Worm (Caenorhabditis elegans) whole organism, L2 larva: ENCODE data around the gene F54C9.11.

Source experiments
- C34F6.9 ChIP-seq: fragments of 150-350 bp; optimal IDR thresholded peaks from 2 replicates; lab custom pipeline; 2014; ENCODE audit warnings: missing biosample characterization, missing genetic modification characterization
- F13H6.1 ChIP-seq: sonication (generic microtip); optimal IDR thresholded peaks from 2 replicates; lab custom pipeline; 2016; ENCODE audit warnings: missing genetic modification characterization, missing compliant biosample characterization
- R02D3.7 ChIP-seq: fragments of 150-350 bp; optimal IDR thresholded peaks from 2 replicates; lab custom pipeline; 2014; ENCODE audit warnings: missing biosample characterization, missing genetic modification characterization
- Y55F3AM.14 ChIP-seq: fragments of 200-800 bp; sonication (Bioruptor generic); optimal IDR thresholded peaks from 2 replicates; lab custom pipeline; 2018; ENCODE audit warnings: mild to moderate bottlenecking, missing genetic modification characterization, missing compliant biosample characterization
- ZK546.5 ChIP-seq: sonication (generic microtip); optimal IDR thresholded peaks from 2 replicates; lab custom pipeline; 2017; ENCODE audit warnings: missing biosample characterization, missing genetic modification characterization
- aly-2 ChIP-seq: fragments of 150-350 bp; optimal IDR thresholded peaks from 2 replicates; lab custom pipeline; 2014; ENCODE audit warnings: missing biosample characterization, missing genetic modification characterization
- ama-1 ChIP-seq: fragments of 150-350 bp; optimal IDR thresholded peaks from 2 replicates; lab custom pipeline; 2018; ENCODE audit warnings: inconsistent platforms
- blmp-1 ChIP-seq: sonication (generic microtip); optimal IDR thresholded peaks from 2 replicates; lab custom pipeline; 2017; ENCODE audit warnings: missing genetic modification characterization, mild to moderate bottlenecking, missing compliant biosample characterization, antibody characterized with exemption, moderate library complexity; ENCODE audit not compliant: insufficient read depth
- ceh-16 ChIP-seq: fragments of 150-350 bp; optimal IDR thresholded peaks from 2 replicates; lab custom pipeline; 2014; ENCODE audit warnings: missing biosample characterization, missing genetic modification characterization
- ceh-82 ChIP-seq: fragments of 150-350 bp; optimal IDR thresholded peaks from 2 replicates; lab custom pipeline; 2014; ENCODE audit warnings: missing biosample characterization, missing genetic modification characterization
- crh-2 ChIP-seq: sonication (generic microtip); optimal IDR thresholded peaks from 2 replicates; lab custom pipeline; 2017; ENCODE audit warnings: missing biosample characterization, missing genetic modification characterization
- dmd-4 ChIP-seq: sonication (generic microtip); optimal IDR thresholded peaks from 2 replicates; lab custom pipeline; 2017; ENCODE audit warnings: missing biosample characterization, missing genetic modification characterization
- elt-1 ChIP-seq: fragments of 150-350 bp; optimal IDR thresholded peaks from 2 replicates; lab custom pipeline; 2014; ENCODE audit warnings: missing biosample characterization, missing genetic modification characterization
- elt-3 ChIP-seq: sonication (generic microtip); optimal IDR thresholded peaks from 2 replicates; lab custom pipeline; 2017; ENCODE audit warnings: missing biosample characterization, missing genetic modification characterization
- fos-1 ChIP-seq: fragments of 150-350 bp; optimal IDR thresholded peaks from 2 replicates; lab custom pipeline; 2014; ENCODE audit warnings: missing biosample characterization, missing genetic modification characterization
- gmeb-1 ChIP-seq: fragments of 150-350 bp; optimal IDR thresholded peaks from 2 replicates; lab custom pipeline; 2014; ENCODE audit warnings: missing biosample characterization, missing genetic modification characterization
- lin-11 ChIP-seq: fragments of 150-350 bp; sonication (generic microtip); optimal IDR thresholded peaks from 2 replicates; lab custom pipeline; 2014; ENCODE audit warnings: missing biosample characterization, missing genetic modification characterization, inconsistent platforms, mixed read lengths
- lin-13 ChIP-seq: fragments of 150-350 bp; optimal IDR thresholded peaks from 2 replicates; lab custom pipeline; 2014; ENCODE audit warnings: missing biosample characterization, missing genetic modification reagents, missing genetic modification characterization
- lin-39 ChIP-seq: fragments of 150-350 bp; optimal IDR thresholded peaks from 2 replicates; lab custom pipeline; 2014; ENCODE audit warnings: missing biosample characterization, missing genetic modification reagents, missing genetic modification characterization
- lsy-2 ChIP-seq, 2 experiments: fragments of 150-350 bp in 1 of 2; sonication (generic microtip) in 1 of 2; optimal IDR thresholded peaks; 2 replicates each; lab custom pipeline; 2014 to 2017; ENCODE audit warnings: missing biosample characterization in 2 of 2, missing genetic modification characterization in 2 of 2
- mab-5 ChIP-seq: fragments of 150-350 bp; optimal IDR thresholded peaks from 2 replicates; lab custom pipeline; 2014; ENCODE audit warnings: missing biosample characterization, missing genetic modification characterization
- mdl-1 ChIP-seq, 2 experiments: fragments of 150-350 bp in 1 of 2; sonication (generic microtip) in 1 of 2; optimal IDR thresholded peaks; 2 replicates each; lab custom pipeline; 2017; ENCODE audit warnings: missing biosample characterization in 2 of 2, missing genetic modification characterization in 2 of 2
- nhr-10 ChIP-seq: sonication (generic microtip); optimal IDR thresholded peaks from 2 replicates; lab custom pipeline; 2017; ENCODE audit warnings: missing biosample characterization, missing genetic modification characterization
- nhr-12 ChIP-seq: fragments of 150-350 bp; optimal IDR thresholded peaks from 2 replicates; lab custom pipeline; 2014; ENCODE audit warnings: missing biosample characterization, missing genetic modification characterization
- nhr-129 ChIP-seq: fragments of 150-350 bp; optimal IDR thresholded peaks from 2 replicates; lab custom pipeline; 2014; ENCODE audit warnings: missing biosample characterization, missing genetic modification characterization
- nhr-21 ChIP-seq: fragments of 150-350 bp; optimal IDR thresholded peaks from 2 replicates; lab custom pipeline; 2014; ENCODE audit warnings: missing biosample characterization, missing genetic modification characterization
- nhr-23 ChIP-seq: fragments of 150-350 bp; optimal IDR thresholded peaks from 2 replicates; lab custom pipeline; 2014; ENCODE audit warnings: missing biosample characterization, missing genetic modification reagents, missing genetic modification characterization
- nhr-237 ChIP-seq: fragments of 150-350 bp; optimal IDR thresholded peaks from 2 replicates; lab custom pipeline; 2014; ENCODE audit warnings: missing biosample characterization, missing genetic modification characterization
- nhr-25 ChIP-seq: fragments of 150-350 bp; sonication (generic microtip); optimal IDR thresholded peaks from 3 replicates; lab custom pipeline; 2014; ENCODE audit warnings: missing biosample characterization, missing genetic modification characterization
- nhr-6 ChIP-seq: fragments of 150-350 bp; optimal IDR thresholded peaks from 2 replicates; lab custom pipeline; 2014; ENCODE audit warnings: missing biosample characterization, missing genetic modification characterization
- nhr-77 ChIP-seq: fragments of 150-350 bp; optimal IDR thresholded peaks from 2 replicates; lab custom pipeline; 2014; ENCODE audit warnings: missing biosample characterization, missing genetic modification characterization
- peb-1 ChIP-seq: fragments of 150-350 bp; optimal IDR thresholded peaks from 2 replicates; lab custom pipeline; 2014; ENCODE audit warnings: missing biosample characterization, missing genetic modification characterization
- sem-4 ChIP-seq: fragments of 150-350 bp; optimal IDR thresholded peaks from 2 replicates; lab custom pipeline; 2014; ENCODE audit warnings: missing biosample characterization, missing genetic modification reagents, missing genetic modification characterization
- skn-1 ChIP-seq: sonication (generic microtip); optimal IDR thresholded peaks from 2 replicates; lab custom pipeline; 2017; ENCODE audit warnings: missing biosample characterization, missing genetic modification characterization
- sma-3 ChIP-seq: sonication (generic microtip); optimal IDR thresholded peaks from 2 replicates; lab custom pipeline; 2016; ENCODE audit warnings: missing genetic modification reagents, missing genetic modification characterization, missing compliant biosample characterization
- sma-9 ChIP-seq, 2 experiments: fragments of 150-350 bp in 1 of 2; sonication (generic microtip) in 1 of 2; optimal IDR thresholded peaks; 2 replicates each; lab custom pipeline; 2014 to 2016; ENCODE audit warnings: missing genetic modification characterization in 2 of 2, mild to moderate bottlenecking in 1 of 2, missing biosample characterization in 1 of 2, missing compliant biosample characterization in 1 of 2, missing genetic modification reagents in 1 of 2, moderate library complexity in 1 of 2
- snpc-4 ChIP-seq: fragments of 150-350 bp; optimal IDR thresholded peaks from 2 replicates; lab custom pipeline; 2014; ENCODE audit warnings: missing biosample characterization, missing genetic modification characterization
- unc-55 ChIP-seq: fragments of 150-350 bp; sonication (generic microtip); optimal IDR thresholded peaks from 3 replicates; lab custom pipeline; 2014; ENCODE audit warnings: missing biosample characterization, missing genetic modification reagents, missing genetic modification characterization
- zag-1 ChIP-seq: fragments of 150-350 bp; optimal IDR thresholded peaks from 2 replicates; lab custom pipeline; 2014; ENCODE audit warnings: missing biosample characterization, missing genetic modification characterization
- ztf-11 ChIP-seq: sonication (generic microtip); optimal IDR thresholded peaks from 2 replicates; lab custom pipeline; 2017; ENCODE audit warnings: missing biosample characterization, missing genetic modification characterization
- ztf-4 ChIP-seq: fragments of 150-350 bp; optimal IDR thresholded peaks from 2 replicates; lab custom pipeline; 2014; ENCODE audit warnings: missing biosample characterization, missing genetic modification characterization

The F54C9.11 gene

DNA sequence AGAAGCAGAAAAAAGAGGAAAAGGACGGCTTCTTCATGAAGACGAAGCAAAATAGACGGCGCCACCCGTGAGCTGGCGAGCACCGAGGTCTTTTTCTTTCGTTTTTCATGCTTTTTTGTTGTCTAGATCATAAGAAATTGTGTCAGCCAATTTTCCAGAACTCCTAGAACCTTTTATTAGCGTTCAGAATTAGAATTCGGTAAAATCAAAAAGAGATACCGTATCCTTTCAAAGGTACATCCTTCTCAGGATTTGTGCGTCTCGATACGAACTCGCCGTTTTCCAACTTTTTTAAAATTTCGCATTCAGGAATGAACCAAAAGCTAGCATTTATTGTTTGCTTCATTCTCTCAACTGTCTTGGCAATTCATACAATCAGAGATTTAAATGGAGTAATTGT lies 11.8 kb downstream of the F54C9.11 start, which contains the start of gene F54C9.7:
Gene F54C9.7, plus strand, starts transcription at position 301 of the 400 bp plus-strand sequence.
- TF ChIP-seq ceh-16 (tag; lab: Kevin White, UChicago) (no peak), unc-55 (GFP tag; lab: Kevin White, UChicago) (peak; percentile 26)
- TF ChIP-seq, all 48 proteins: peak for 1

DNA sequence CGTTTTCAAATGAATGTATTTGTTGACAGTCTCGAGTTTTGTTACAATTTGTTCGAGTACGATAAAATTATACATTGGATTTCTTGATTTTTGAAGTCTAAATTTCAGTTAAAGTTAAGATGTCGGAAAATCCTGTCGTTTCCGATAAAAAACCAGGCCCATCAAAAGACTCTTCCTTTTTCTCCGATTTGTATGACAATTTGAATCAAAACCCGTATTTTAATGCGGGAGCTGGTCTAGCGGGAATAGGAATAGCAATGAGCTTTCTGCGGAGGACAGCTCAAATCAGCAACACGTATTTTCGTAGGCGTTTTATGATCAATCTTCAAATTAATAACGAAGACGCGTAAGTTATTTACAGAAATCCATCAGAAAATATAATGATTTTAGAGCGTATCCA lies 13.9 kb downstream of the F54C9.11 start, which contains the start of gene bcs-1:
Gene bcs-1, plus strand, starts transcription at position 109 of the 400 bp plus-strand sequence.
- no peak for TF ChIP-seq lsy-2 (tag; optimal IDR thresholded peaks at IDR 0.05; lab: Kevin White, UChicago)
- TF ChIP-seq nhr-10 (tag; lab: Kevin White, UChicago): no peak
- TF ChIP-seq aly-2 (tag; lab: Kevin White, UChicago): no peak
- no peak for TF ChIP-seq lin-13 (GFP tag; lab: Kevin White, UChicago)
- TF ChIP-seq mdl-1 (tag; optimal IDR thresholded peaks at IDR 0.05; lab: Kevin White, UChicago): no peak
- no peak for TF ChIP-seq skn-1 (tag; lab: Kevin White, UChicago)
- no peak for TF ChIP-seq nhr-25
- TF ChIP-seq zag-1: no peak
- TF ChIP-seq ceh-82 (tag; lab: Kevin White, UChicago): no peak

DNA sequence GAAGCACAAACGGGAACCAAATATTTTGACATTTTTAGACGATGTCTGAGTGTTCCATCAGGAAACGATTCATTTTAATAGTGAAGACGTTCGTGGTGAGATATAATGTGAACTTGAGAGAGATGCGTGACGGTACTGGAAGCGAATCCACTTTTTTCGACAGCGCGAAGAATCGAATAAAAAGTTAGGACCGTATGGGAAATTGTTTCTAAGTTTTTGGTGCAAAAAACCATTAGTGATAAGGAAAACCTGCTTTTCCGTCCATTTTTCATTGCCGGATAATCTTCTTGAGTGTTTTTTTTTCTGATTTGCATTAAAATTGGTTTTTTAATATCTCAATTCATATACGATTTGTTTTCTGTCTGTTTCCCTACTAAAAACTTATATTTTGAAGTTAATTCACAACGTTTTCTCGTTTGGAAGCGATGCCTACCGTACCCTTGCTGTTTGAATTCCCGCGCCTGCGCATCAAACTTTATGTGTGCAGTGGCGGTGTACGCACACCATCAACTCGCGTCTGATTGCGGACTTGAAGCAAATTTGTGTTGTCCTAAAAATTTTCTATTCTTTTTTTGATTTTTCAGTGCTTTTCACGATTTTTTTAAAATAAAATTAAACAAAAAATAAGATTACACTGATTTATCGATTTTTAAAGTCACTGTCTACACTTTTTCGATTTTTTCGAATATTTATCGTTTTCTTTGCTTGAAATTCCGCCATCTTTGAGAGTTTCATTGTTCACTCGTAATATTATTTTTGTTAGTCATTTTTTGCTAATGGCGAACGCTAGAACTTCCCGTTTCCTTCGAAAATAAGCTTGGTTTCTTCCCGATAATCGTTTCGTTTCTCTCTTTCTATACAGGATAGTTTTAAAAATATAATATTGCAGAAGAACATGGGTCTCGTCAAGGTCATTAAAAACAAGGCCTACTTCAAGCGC lies 15.6 kb downstream of the F54C9.11 start, which contains the start of the genes col-38 and rpl-5:
Gene col-38, minus strand, starts transcription at position 51 of the 940 bp plus-strand sequence.
Gene rpl-5, plus strand, starts transcription at position 890 of the 940 bp plus-strand sequence.
- TF ChIP-seq lin-39 (tag; lab: Kevin White, UChicago) (no peak), nhr-12 (tag; lab: Kevin White, UChicago) (peak; percentile 52), unc-55 (GFP tag; lab: Kevin White, UChicago) (peak; percentile 97), blmp-1 (tag; lab: Kevin White, UChicago) (peak; percentile 33), nhr-237 (tag; lab: Kevin White, UChicago) (peak; percentile 38), ama-1 (lab: Kevin White, UChicago) (peak; percentile 78), ceh-82 (tag; lab: Kevin White, UChicago) (no peak), gmeb-1 (tag; lab: Kevin White, UChicago) (peak; percentile 97), ceh-16 (tag; lab: Kevin White, UChicago) (peak; percentile 66), nhr-129 (tag; lab: Kevin White, UChicago) (peak; percentile 92), nhr-21 (tag; lab: Kevin White, UChicago) (peak; percentile 81), elt-3 (no peak), dmd-4 (tag; lab: Kevin White, UChicago) (no peak), aly-2 (tag; lab: Kevin White, UChicago) (no peak), snpc-4 (tag; lab: Kevin White, UChicago) (peak; percentile 80), elt-1 (no peak), lsy-2 (tag; optimal IDR thresholded peaks at IDR 0.05; lab: Kevin White, UChicago) (peak; percentile 93 to 99), zag-1 (peak; percentile 71), nhr-23 (tag; lab: Kevin White, UChicago) (no peak), skn-1 (tag; lab: Kevin White, UChicago) (no peak), F13H6.1 (peak; percentile 88), mab-5 (peak; percentile 42), nhr-25 (peak; percentile 87), fos-1 (tag; lab: Kevin White, UChicago) (peak; percentile 81), Y55F3AM.14 (GFP tag; lab: Kevin White, UChicago) (peak; percentile 15), ZK546.5 (tag; lab: Kevin White, UChicago) (peak; percentile 96), nhr-10 (tag; lab: Kevin White, UChicago) (no peak), mdl-1 (tag; optimal IDR thresholded peaks at IDR 0.05; lab: Kevin White, UChicago) (peak in 1 of 2 experiments; percentile 51), lin-13 (GFP tag; lab: Kevin White, UChicago) (peak; percentile 88), sma-9 (GFP tag; optimal IDR thresholded peaks at IDR 0.05; lab: Kevin White, UChicago) (peak; percentile 79), sma-9 (tag; optimal IDR thresholded peaks at IDR 0.05; lab: Kevin White, UChicago) (no peak), ztf-4 (tag; lab: Kevin White, UChicago) (peak; percentile 71), ztf-11 (tag; lab: Kevin White, UChicago) (no peak), lin-11 (tag; lab: Kevin White, UChicago) (peak; percentile 95), sem-4 (peak; percentile 74), nhr-6 (tag; lab: Kevin White, UChicago) (peak; percentile 71), crh-2 (tag; lab: Kevin White, UChicago) (peak; percentile 96), sma-3 (GFP tag; lab: Kevin White, UChicago) (peak; percentile 88), C34F6.9 (tag; lab: Kevin White, UChicago) (peak; percentile 98), R02D3.7 (tag; lab: Kevin White, UChicago) (peak; percentile 5), nhr-77 (tag; lab: Kevin White, UChicago) (no peak), peb-1 (no peak)
